Worm (Caenorhabditis elegans) whole organism, L4/young adult: ENCODE data around the gene W01D2.6.

ENCODE experiments used
- dao-5 ChIP-seq: sonication (generic microtip); optimal IDR thresholded peaks from 2 replicates; lab custom pipeline; 2016; ENCODE audit warnings: missing genotype, missing genetic modification characterization, moderate library complexity, missing compliant biosample characterization
- him-1 ChIP-seq: sonication (generic microtip); optimal IDR thresholded peaks from 2 replicates; lab custom pipeline; 2016; ENCODE audit warnings: missing genotype, missing genetic modification reagents, missing genetic modification characterization, missing compliant biosample characterization

- TF ChIP-seq dao-5 (tag; lab: Kevin White, UChicago) = no peak
- TF ChIP-seq him-1 (tag; lab: Kevin White, UChicago) = no peak
These were observed 11.7 kb downstream of the W01D2.6 start for ce11 chrII:14820460-14820859.
